Fruit fly (Drosophila melanogaster) whole organism, embryonic: ENCODE results near the gene CG17036.

ENCODE experiments used
- B-H2 ChIP-seq: fragments of 200-800 bp; sonication (Bioruptor generic); optimal IDR thresholded peaks from 2 replicates; lab custom pipeline; 2018; ENCODE audit warnings: missing biosample characterization, mild to moderate bottlenecking, missing genetic modification characterization
- CG10565 ChIP-seq: fragments of 200-800 bp; sonication (Bioruptor generic); optimal IDR thresholded peaks from 3 replicates; lab custom pipeline; 2016; ENCODE audit warnings: missing biosample characterization, mild to moderate bottlenecking, missing genetic modification characterization
- CG11398 ChIP-seq: fragments of 200-800 bp; sonication (Bioruptor generic); optimal IDR thresholded peaks from 2 replicates; lab custom pipeline; 2016; ENCODE audit warnings: missing biosample characterization, missing genetic modification characterization
- CG13296 ChIP-seq: fragments of 200-800 bp; sonication (Bioruptor generic); optimal IDR thresholded peaks from 3 replicates; lab custom pipeline; 2018; ENCODE audit warnings: missing biosample characterization, mild to moderate bottlenecking, missing genetic modification characterization
- CG14441 ChIP-seq: fragments of 200-800 bp; sonication (Bioruptor generic); IDR thresholded peaks from 2 replicates; pipeline ENCODE4 v1.3.6; 2022; ENCODE audit warnings: missing biosample characterization, missing genetic modification characterization
- CG14860 ChIP-seq: fragments of 200-800 bp; sonication (Bioruptor generic); IDR thresholded peaks from 3 replicates; pipeline ENCODE4 v1.3.6; 2022; ENCODE audit warnings: missing biosample characterization, missing genetic modification characterization; ENCODE audit not compliant: partially characterized antibody
- CG15696 ChIP-seq: fragments of 200-800 bp; sonication (Bioruptor generic); optimal IDR thresholded peaks from 2 replicates; lab custom pipeline; 2019; ENCODE audit warnings: missing biosample characterization, mild to moderate bottlenecking, missing genetic modification characterization, moderate library complexity
- CG1647 ChIP-seq: fragments of 200-800 bp; sonication (Bioruptor generic); optimal IDR thresholded peaks from 3 replicates; lab custom pipeline; 2016; ENCODE audit warnings: missing biosample characterization, missing genetic modification characterization
- CG17568 ChIP-seq: fragments of 200-800 bp; sonication (Bioruptor generic); optimal IDR thresholded peaks from 2 replicates; lab custom pipeline; 2018; ENCODE audit warnings: missing biosample characterization, mild to moderate bottlenecking, missing genetic modification characterization, moderate library complexity
- CG18599 ChIP-seq: fragments of 200-800 bp; sonication (Bioruptor generic); optimal IDR thresholded peaks from 3 replicates; lab custom pipeline; 2017; ENCODE audit warnings: missing biosample characterization, missing genetic modification characterization, mild to moderate bottlenecking, moderate library complexity, missing genetic modification reagents
- CG18764 ChIP-seq: fragments of 200-800 bp; sonication (Bioruptor generic); optimal IDR thresholded peaks from 3 replicates; lab custom pipeline; 2016; ENCODE audit warnings: missing biosample characterization, missing genetic modification characterization
- CG2116 ChIP-seq: fragments of 200-800 bp; sonication (Bioruptor generic); optimal IDR thresholded peaks from 3 replicates; lab custom pipeline; 2018; ENCODE audit warnings: missing biosample characterization, mild to moderate bottlenecking, missing genetic modification characterization
- CG2199 ChIP-seq: fragments of 200-800 bp; sonication (Bioruptor generic); IDR thresholded peaks from 3 replicates; pipeline ENCODE4 v1.3.6; 2022; ENCODE audit warnings: missing biosample characterization, missing genetic modification characterization
- CG30403 ChIP-seq: fragments of 200-800 bp; sonication (Bioruptor generic); optimal IDR thresholded peaks from 3 replicates; lab custom pipeline; 2016; ENCODE audit warnings: missing biosample characterization, missing genetic modification characterization
- CG3407 ChIP-seq: fragments of 200-800 bp; sonication (Bioruptor generic); optimal IDR thresholded peaks from 2 replicates; lab custom pipeline; 2018; ENCODE audit warnings: missing biosample characterization, mild to moderate bottlenecking, missing genetic modification characterization
- CG34224 ChIP-seq: fragments of 200-800 bp; sonication (Bioruptor generic); IDR thresholded peaks from 3 replicates; pipeline ENCODE4 v1.3.6; 2022; ENCODE audit warnings: missing biosample characterization, missing genetic modification characterization; ENCODE audit not compliant: partially characterized antibody
- CG34376 ChIP-seq: fragments of 200-800 bp; sonication (Bioruptor generic); optimal IDR thresholded peaks from 2 replicates; lab custom pipeline; 2018; ENCODE audit warnings: missing biosample characterization, mild to moderate bottlenecking, missing genetic modification characterization
- CG5180 ChIP-seq: fragments of 200-800 bp; sonication (Bioruptor generic); optimal IDR thresholded peaks from 3 replicates; lab custom pipeline; 2017; ENCODE audit warnings: missing biosample characterization, missing genetic modification characterization, mild to moderate bottlenecking, moderate library complexity, missing genetic modification reagents
- CG8478 ChIP-seq: fragments of >200 bp; optimal IDR thresholded peaks from 2 replicates; lab custom pipeline; 2018
- CG9876 ChIP-seq: fragments of 200-800 bp; sonication (Bioruptor generic); optimal IDR thresholded peaks from 2 replicates; lab custom pipeline; 2016; ENCODE audit warnings: missing biosample characterization, missing genetic modification characterization
- CTCF ChIP-seq: fragments of 200-800 bp; sonication (Bioruptor generic); optimal IDR thresholded peaks from 2 replicates; lab custom pipeline; 2017; ENCODE audit warnings: missing biosample characterization, mild to moderate bottlenecking, missing genetic modification characterization, moderate library complexity
- Deaf1 ChIP-seq: fragments of 200-800 bp; optimal IDR thresholded peaks from 3 replicates; lab custom pipeline; 2019; ENCODE audit warnings: missing biosample characterization, mild to moderate bottlenecking, missing genetic modification characterization, moderate library complexity
- Elba2 ChIP-seq: fragments of 200-800 bp; sonication (Bioruptor generic); optimal IDR thresholded peaks from 3 replicates; lab custom pipeline; 2016; ENCODE audit warnings: missing biosample characterization, missing genetic modification characterization
- Fer1 ChIP-seq: fragments of 200-800 bp; sonication (Bioruptor generic); optimal IDR thresholded peaks from 2 replicates; lab custom pipeline; 2017; ENCODE audit warnings: missing biosample characterization, mild to moderate bottlenecking, missing genetic modification characterization
- HLH3B ChIP-seq: fragments of 200-800 bp; sonication (Bioruptor generic); IDR thresholded peaks from 2 replicates; pipeline ENCODE4 v1.3.6; 2022; ENCODE audit warnings: missing biosample characterization, missing genetic modification characterization
- HmgZ ChIP-seq: fragments of 200-800 bp; sonication (Bioruptor generic); optimal IDR thresholded peaks from 2 replicates; lab custom pipeline; 2018; ENCODE audit warnings: missing biosample characterization, mild to moderate bottlenecking, missing genetic modification characterization
- MTF-1 ChIP-seq: fragments of 200-800 bp; sonication (Bioruptor generic); optimal IDR thresholded peaks from 2 replicates; lab custom pipeline; 2018; ENCODE audit warnings: missing biosample characterization, mild to moderate bottlenecking, missing genetic modification characterization, borderline replicate concordance
- Rfx ChIP-seq: fragments of 200-800 bp; sonication (Bioruptor generic); IDR thresholded peaks from 2 replicates; pipeline ENCODE4 v1.3.6; 2022; ENCODE audit warnings: missing biosample characterization, missing genetic modification characterization
- Scr ChIP-seq: fragments of 200-800 bp; sonication (Bioruptor generic); IDR thresholded peaks from 2 replicates; pipeline ENCODE4 v1.3.6; 2022; ENCODE audit warnings: missing biosample characterization, missing genetic modification characterization; ENCODE audit not compliant: partially characterized antibody
- ab ChIP-seq: fragments of 200-800 bp; sonication (Bioruptor generic); optimal IDR thresholded peaks from 2 replicates; lab custom pipeline; 2016; ENCODE audit warnings: missing biosample characterization, missing genetic modification characterization
- ap ChIP-seq: fragments of 200-800 bp; sonication (Bioruptor generic); IDR thresholded peaks from 2 replicates; pipeline ENCODE4 v1.3.6; 2022; ENCODE audit warnings: missing biosample characterization, missing genetic modification characterization
- bab2 ChIP-seq: fragments of 200-800 bp; sonication (Bioruptor generic); optimal IDR thresholded peaks from 2 replicates; lab custom pipeline; 2016; ENCODE audit warnings: missing biosample characterization, missing genetic modification characterization
- crol ChIP-seq: fragments of 200-800 bp; sonication (Bioruptor generic); IDR thresholded peaks from 2 replicates; pipeline ENCODE4 v1.3.6; 2022; ENCODE audit warnings: missing biosample characterization, missing genetic modification characterization
- fru ChIP-seq: fragments of >200 bp; optimal IDR thresholded peaks from 2 replicates; lab custom pipeline; 2017
- gem ChIP-seq: fragments of 200-800 bp; sonication (Bioruptor generic); optimal IDR thresholded peaks from 2 replicates; lab custom pipeline; 2019; ENCODE audit warnings: missing biosample characterization, mild to moderate bottlenecking, missing genetic modification characterization, moderate library complexity
- grn ChIP-seq: fragments of 200-800 bp; sonication (Bioruptor generic); optimal IDR thresholded peaks from 3 replicates; lab custom pipeline; 2017; ENCODE audit warnings: missing biosample characterization, missing genetic modification characterization
- gsb ChIP-seq: fragments of 200-800 bp; sonication (Bioruptor generic); IDR thresholded peaks from 2 replicates; pipeline ENCODE4 v1.3.6; 2022; ENCODE audit warnings: missing biosample characterization, missing genetic modification characterization
- maf-S ChIP-seq: fragments of 200-800 bp; sonication (Bioruptor generic); optimal IDR thresholded peaks from 2 replicates; lab custom pipeline; 2016; ENCODE audit warnings: missing biosample characterization, missing genetic modification characterization
- pan ChIP-seq, 4 experiments: fragments of >200 bp in 3 of 4; fragments of 200-800 bp in 1 of 4; sonication (Bioruptor generic) in 1 of 4; optimal IDR thresholded peaks in 3 of 4; IDR thresholded peaks in 1 of 4; 2 replicates each; pipeline versions ENCODE4 v1.3.6 to Lab custom; 2017 to 2022; ENCODE audit warnings: missing biosample characterization in 2 of 4, missing genetic modification characterization in 2 of 4, mixed read lengths in 1 of 4
- pros ChIP-seq: fragments of 200-800 bp; sonication (Bioruptor generic); optimal IDR thresholded peaks from 3 replicates; lab custom pipeline; 2019; ENCODE audit warnings: missing biosample characterization, mild to moderate bottlenecking, missing genetic modification characterization, moderate library complexity
- row ChIP-seq: fragments of 200-800 bp; sonication (Bioruptor generic); IDR thresholded peaks from 3 replicates; pipeline ENCODE4 v1.3.6; 2022; ENCODE audit warnings: missing biosample characterization, missing genetic modification characterization
- sens-2 ChIP-seq: fragments of 200-800 bp; sonication (Bioruptor generic); IDR thresholded peaks from 2 replicates; pipeline ENCODE4 v1.3.6; 2022; ENCODE audit warnings: missing biosample characterization, missing genetic modification characterization
- tin ChIP-seq: fragments of 200-800 bp; sonication (Bioruptor generic); optimal IDR thresholded peaks from 3 replicates; lab custom pipeline; 2016; ENCODE audit warnings: missing biosample characterization, missing genetic modification characterization
- toy ChIP-seq: fragments of 200-800 bp; sonication (Bioruptor generic); IDR thresholded peaks from 2 replicates; pipeline ENCODE4 v1.3.6; 2022; ENCODE audit warnings: missing biosample characterization, missing genetic modification characterization
- unc-4 ChIP-seq: fragments of 200-800 bp; sonication (Bioruptor generic); IDR thresholded peaks from 2 replicates; pipeline ENCODE4 v1.3.6; 2022; ENCODE audit warnings: missing biosample characterization, missing genetic modification characterization; ENCODE audit not compliant: partially characterized antibody
- usp ChIP-seq: fragments of >200 bp; optimal IDR thresholded peaks from 2 replicates; lab custom pipeline; 2017; ENCODE audit warnings: missing biosample characterization, missing genetic modification characterization
- vfl ChIP-seq: fragments of 200-800 bp; sonication (Bioruptor generic); optimal IDR thresholded peaks from 2 replicates; lab custom pipeline; 2016; ENCODE audit warnings: missing biosample characterization, missing genetic modification characterization
- wek ChIP-seq: fragments of 200-800 bp; sonication (Bioruptor generic); optimal IDR thresholded peaks from 3 replicates; lab custom pipeline; 2018; ENCODE audit warnings: missing biosample characterization, mild to moderate bottlenecking, missing genetic modification characterization, moderate library complexity
- zf30C ChIP-seq: fragments of 200-800 bp; sonication (Bioruptor generic); optimal IDR thresholded peaks from 3 replicates; lab custom pipeline; 2018; ENCODE audit warnings: missing biosample characterization, mild to moderate bottlenecking, missing genetic modification characterization

Gene CG17036

DNA sequence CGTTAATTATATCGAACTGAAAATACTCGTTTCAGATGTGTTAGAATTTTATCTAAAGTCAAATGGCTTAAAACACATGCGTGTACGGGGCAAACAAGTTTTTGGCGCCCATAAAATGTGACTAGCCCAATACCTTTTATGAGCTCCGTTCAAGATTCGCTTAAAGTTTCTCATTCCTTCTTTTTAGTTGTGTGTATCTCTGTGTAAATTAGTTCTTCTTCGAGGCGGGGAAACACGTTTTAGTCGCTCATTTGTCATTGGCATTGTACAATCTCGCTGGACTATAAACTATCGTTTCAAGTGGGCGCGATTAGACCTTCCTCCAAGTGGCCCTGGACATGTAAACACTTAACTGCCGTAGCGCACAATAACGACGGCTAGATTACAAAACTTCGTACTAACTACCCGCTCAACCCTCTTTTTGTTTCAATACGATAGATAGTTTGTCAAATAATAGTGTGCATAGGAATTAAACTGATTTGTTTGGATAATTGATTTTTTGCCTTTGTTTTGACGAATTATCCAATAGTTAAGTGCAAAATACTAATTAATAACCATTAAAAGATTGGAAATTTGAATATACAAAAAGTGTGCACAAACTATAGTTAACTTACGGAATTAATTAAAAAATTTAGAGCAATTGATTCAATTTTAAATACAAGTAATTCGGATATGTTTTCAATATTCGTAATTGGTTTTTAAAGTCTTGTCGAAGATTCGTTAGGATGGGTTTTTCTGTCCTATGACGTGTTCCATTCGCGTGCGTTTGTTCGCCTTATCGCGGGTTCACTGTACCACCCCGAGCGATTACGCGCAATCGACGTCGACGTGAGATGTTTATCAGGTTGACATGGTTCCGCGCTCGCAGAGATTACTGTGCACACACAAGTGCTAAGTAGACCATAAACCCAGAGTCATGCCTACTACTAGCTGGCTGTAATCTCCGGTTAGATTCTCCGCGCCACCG, 20.2 kb upstream of the CG17036 start (continued):
- peak; percentile 71 for TF ChIP-seq CG18599 (GFP tag; lab: Kevin White, UChicago)
- TF ChIP-seq fru (lab: Kevin White, UChicago) = no peak
- TF ChIP-seq CG11398 = no peak
- TF ChIP-seq CTCF (GFP tag; lab: Kevin White, UChicago) = no peak
- TF ChIP-seq pros = no peak
- TF ChIP-seq unc-4 (GFP tag; lab: Robert Waterston, UW) = no peak
- no peak for TF ChIP-seq B-H2 (GFP tag; lab: Kevin White, UChicago)
- TF ChIP-seq crol (GFP tag; lab: Robert Waterston, UW) = no peak
- TF ChIP-seq sens-2 (GFP tag; lab: Robert Waterston, UW) = peak; percentile 69; the same call in 1 of the 2 replicates
- no peak for TF ChIP-seq ap (GFP tag; lab: Robert Waterston, UW)
- no peak for TF ChIP-seq maf-S
- TF ChIP-seq pan (optimal IDR thresholded peaks at IDR 0.05; lab: Kevin White, UChicago) = no peak
- TF ChIP-seq pan (GFP tag; optimal IDR thresholded peaks at IDR 0.05 in 1 of 2, IDR thresholded peaks at IDR 0.05 in 1 of 2) = peak in 1 of 2 experiments; percentile 51
- peak; percentile 79 for TF ChIP-seq row (GFP tag; lab: Robert Waterston, UW)
- TF ChIP-seq HmgZ = peak; percentile 32
- no peak for TF ChIP-seq usp (GFP tag; lab: Kevin White, UChicago)
- no peak for TF ChIP-seq Elba2
- TF ChIP-seq CG18764 (GFP tag; lab: Kevin White, UChicago) = no peak
- peak; percentile 97 for TF ChIP-seq grn (GFP tag; lab: Kevin White, UChicago)
- TF ChIP-seq CG5180 = peak; percentile 48
- peak; percentile 35 for TF ChIP-seq Deaf1 (tag; lab: Kevin White, UChicago)
- TF ChIP-seq CG30403 (GFP tag; lab: Kevin White, UChicago) = peak; percentile 21
- peak; percentile 10 for TF ChIP-seq bab2
- peak; percentile 60 for TF ChIP-seq Rfx (GFP tag; lab: Robert Waterston, UW)
- TF ChIP-seq CG9876 = no peak
- peak; percentile 59 for TF ChIP-seq CG34376 (GFP tag; lab: Kevin White, UChicago)
- TF ChIP-seq CG13296 (GFP tag; lab: Kevin White, UChicago) = peak; percentile 52
- TF ChIP-seq vfl (GFP tag; lab: Kevin White, UChicago) = peak; percentile 17
- TF ChIP-seq CG14860 (GFP tag; lab: Robert Waterston, UW) = no peak
- TF ChIP-seq CG10565 (GFP tag; lab: Kevin White, UChicago) = no peak
- TF ChIP-seq CG14441 (GFP tag; lab: Robert Waterston, UW) = peak; percentile 55
- TF ChIP-seq CG3407 = no peak
- peak; percentile 62 for TF ChIP-seq Fer1 (GFP tag; lab: Kevin White, UChicago)
- no peak for TF ChIP-seq Scr (GFP tag; lab: Robert Waterston, UW)
- 0 out of 2 replicates have a peak, but pooled peaks have one; percentile 9 for TF ChIP-seq gsb
- TF ChIP-seq zf30C (GFP tag; lab: Kevin White, UChicago) = no peak
- TF ChIP-seq CG34224 (GFP tag; lab: Robert Waterston, UW) = no peak
- TF ChIP-seq gem (tag; lab: Kevin White, UChicago) = peak; percentile 58
- TF ChIP-seq CG2116 (GFP tag; lab: Kevin White, UChicago) = no peak
- TF ChIP-seq toy (GFP tag; lab: Robert Waterston, UW) = no peak
- TF ChIP-seq wek (GFP tag; lab: Kevin White, UChicago) = no peak
- peak; percentile 16 for TF ChIP-seq tin (GFP tag; lab: Kevin White, UChicago)
- TF ChIP-seq CG1647 (GFP tag; lab: Kevin White, UChicago) = no peak
- no peak for TF ChIP-seq CG8478 (lab: Kevin White, UChicago)
- TF ChIP-seq CG15696 (tag; lab: Kevin White, UChicago) = peak; percentile 25
- no peak for TF ChIP-seq MTF-1 (GFP tag; lab: Kevin White, UChicago)
- TF ChIP-seq ab (GFP tag; lab: Kevin White, UChicago) = no peak
- peak; percentile 61 for TF ChIP-seq HLH3B (GFP tag; lab: Robert Waterston, UW)
- no peak for TF ChIP-seq CG17568 (GFP tag; lab: Kevin White, UChicago)
- peak; percentile 13; the same call in 1 of the 3 replicates for TF ChIP-seq CG2199
